Worm (Caenorhabditis elegans) whole organism, mixed stage, embryonic: ENCODE results near the gene C12D8.20.

Experiments
- M03D4.4 ChIP-seq: sonication (generic microtip); optimal IDR thresholded peaks from 2 replicates; lab custom pipeline; 2017; ENCODE audit warnings: mild to moderate bottlenecking, missing genetic modification characterization, missing compliant biosample characterization
- bed-3 ChIP-seq: fragments of 200-800 bp; sonication (Bioruptor generic); optimal IDR thresholded peaks from 3 replicates; lab custom pipeline; 2018; ENCODE audit warnings: mild to moderate bottlenecking, missing genetic modification characterization, moderate library complexity, missing compliant biosample characterization
- ceh-39 ChIP-seq: fragments of 150-350 bp; optimal IDR thresholded peaks from 2 replicates; lab custom pipeline; 2014; ENCODE audit warnings: missing biosample characterization, missing genetic modification characterization
- ceh-43 ChIP-seq: fragments of 200-800 bp; sonication (Bioruptor generic); optimal IDR thresholded peaks from 2 replicates; lab custom pipeline; 2018; ENCODE audit warnings: mild to moderate bottlenecking, missing genetic modification characterization, moderate library complexity, missing compliant biosample characterization
- ceh-83 ChIP-seq: fragments of 200-800 bp; sonication (Bioruptor generic); optimal IDR thresholded peaks from 2 replicates; lab custom pipeline; 2018; ENCODE audit warnings: mild to moderate bottlenecking, missing genetic modification characterization, missing compliant biosample characterization
- ces-1 ChIP-seq: fragments of 150-350 bp; optimal IDR thresholded peaks from 2 replicates; lab custom pipeline; 2014; ENCODE audit warnings: missing biosample characterization, missing genetic modification reagents, missing genetic modification characterization
- cnd-1 ChIP-seq: fragments of 200-800 bp; sonication (Bioruptor generic); optimal IDR thresholded peaks from 2 replicates; lab custom pipeline; 2018; ENCODE audit warnings: mild to moderate bottlenecking, missing genetic modification characterization, missing compliant biosample characterization
- drap-1 ChIP-seq: fragments of 200-800 bp; sonication (Bioruptor generic); optimal IDR thresholded peaks from 3 replicates; lab custom pipeline; 2018; ENCODE audit warnings: mild to moderate bottlenecking, missing genetic modification characterization, missing compliant biosample characterization
- elt-1 ChIP-seq: sonication (generic microtip); optimal IDR thresholded peaks from 2 replicates; lab custom pipeline; 2017; ENCODE audit warnings: missing genetic modification characterization, mild to moderate bottlenecking, missing compliant biosample characterization, antibody characterized with exemption, moderate library complexity, borderline replicate concordance; ENCODE audit not compliant: insufficient read depth
- flh-1 ChIP-seq: fragments of 200-800 bp; sonication (Bioruptor generic); optimal IDR thresholded peaks from 2 replicates; lab custom pipeline; 2018; ENCODE audit warnings: mild to moderate bottlenecking, missing genetic modification characterization, moderate library complexity, missing compliant biosample characterization
- ham-2 ChIP-seq: fragments of 200-800 bp; sonication (Bioruptor generic); optimal IDR thresholded peaks from 2 replicates; lab custom pipeline; 2018; ENCODE audit warnings: mild to moderate bottlenecking, missing genetic modification characterization, missing compliant biosample characterization
- hlh-1 ChIP-seq: fragments of 150-350 bp; optimal IDR thresholded peaks from 2 replicates; lab custom pipeline; 2014; ENCODE audit warnings: missing biosample characterization, missing genetic modification reagents, missing genetic modification characterization
- lin-13 ChIP-seq: fragments of 150-350 bp; optimal IDR thresholded peaks from 2 replicates; lab custom pipeline; 2014; ENCODE audit warnings: missing biosample characterization, missing genetic modification characterization
- lin-32 ChIP-seq: fragments of 200-800 bp; sonication (Bioruptor generic); optimal IDR thresholded peaks from 2 replicates; lab custom pipeline; 2018; ENCODE audit warnings: mild to moderate bottlenecking, missing genetic modification characterization, missing compliant biosample characterization
- lsy-2 ChIP-seq: fragments of 150-350 bp; optimal IDR thresholded peaks from 2 replicates; lab custom pipeline; 2014; ENCODE audit warnings: missing biosample characterization, missing genetic modification characterization
- mab-5 ChIP-seq: fragments of 150-350 bp; optimal IDR thresholded peaks from 2 replicates; lab custom pipeline; 2014; ENCODE audit warnings: missing biosample characterization, missing genetic modification characterization
- mep-1 ChIP-seq: fragments of 150-350 bp; optimal IDR thresholded peaks from 2 replicates; lab custom pipeline; 2017; ENCODE audit warnings: missing biosample characterization, missing genetic modification reagents, missing genetic modification characterization, inconsistent platforms
- mls-2 ChIP-seq: sonication (generic microtip); optimal IDR thresholded peaks from 2 replicates; lab custom pipeline; 2016; ENCODE audit warnings: mild to moderate bottlenecking, missing genetic modification characterization, moderate library complexity, missing compliant biosample characterization
- nhr-12 ChIP-seq: fragments of 150-350 bp; optimal IDR thresholded peaks from 2 replicates; lab custom pipeline; 2014; ENCODE audit warnings: missing biosample characterization, missing genetic modification characterization
- nhr-2 ChIP-seq: fragments of 150-350 bp; optimal IDR thresholded peaks from 2 replicates; lab custom pipeline; 2014; ENCODE audit warnings: missing biosample characterization, missing genetic modification characterization
- nhr-28 ChIP-seq: fragments of 150-350 bp; optimal IDR thresholded peaks from 2 replicates; lab custom pipeline; 2014; ENCODE audit warnings: missing biosample characterization, missing genetic modification characterization
- pha-4 ChIP-seq: fragments of 150-350 bp; optimal IDR thresholded peaks from 2 replicates; lab custom pipeline; 2018; ENCODE audit warnings: missing biosample characterization, missing genetic modification reagents, missing genetic modification characterization
- sem-2 ChIP-seq: fragments of 200-800 bp; sonication (Bioruptor generic); optimal IDR thresholded peaks from 2 replicates; lab custom pipeline; 2018; ENCODE audit warnings: mild to moderate bottlenecking, missing genetic modification characterization, missing compliant biosample characterization
- snpc-4 ChIP-seq: fragments of 150-350 bp; optimal IDR thresholded peaks from 2 replicates; lab custom pipeline; 2014; ENCODE audit warnings: missing biosample characterization, missing genetic modification characterization
- tbx-8 ChIP-seq: fragments of 200-800 bp; sonication (Bioruptor generic); optimal IDR thresholded peaks from 2 replicates; lab custom pipeline; 2018; ENCODE audit warnings: mild to moderate bottlenecking, missing genetic modification characterization, moderate library complexity, missing compliant biosample characterization
- unc-120 ChIP-seq: sonication (generic microtip); optimal IDR thresholded peaks from 2 replicates; lab custom pipeline; 2017; ENCODE audit warnings: missing genetic modification characterization, missing compliant biosample characterization; ENCODE audit not compliant: poor library complexity, severe bottlenecking
- unc-62 ChIP-seq: fragments of 150-350 bp; optimal IDR thresholded peaks from 2 replicates; lab custom pipeline; 2014; ENCODE audit warnings: missing biosample characterization, missing genetic modification reagents, missing genetic modification characterization
- ztf-11 ChIP-seq: fragments of 150-350 bp; optimal IDR thresholded peaks from 2 replicates; lab custom pipeline; 2014; ENCODE audit warnings: missing biosample characterization, missing genetic modification characterization

The C12D8.20 gene

ce11 chrV:10204863-10205338 is 17.2 kb upstream of the C12D8.20 start, which contains the start of the genes ZK856.19 and ZK856.11:
TSS of gene ZK856.19 (minus strand) at chrV:10204913.
TSS of gene ZK856.11 (minus strand) at chrV:10204938.
- no peak for TF ChIP-seq lin-13
- TF ChIP-seq pha-4 (tag; lab: Kevin White, UChicago): peak; percentile 37
- TF ChIP-seq lsy-2 (tag; lab: Kevin White, UChicago): peak; percentile 62
- peak; percentile 65 for TF ChIP-seq unc-120 (tag; lab: Kevin White, UChicago)

- no peak for TF ChIP-seq lin-32 (GFP tag; lab: Kevin White, UChicago)
- no peak for TF ChIP-seq nhr-2
- TF ChIP-seq snpc-4 (tag; lab: Kevin White, UChicago): no peak
- TF ChIP-seq bed-3 (GFP tag; lab: Kevin White, UChicago): no peak
- TF ChIP-seq ceh-39: no peak
- no peak for TF ChIP-seq nhr-28 (tag; lab: Kevin White, UChicago)
- no peak for TF ChIP-seq pha-4 (tag; lab: Kevin White, UChicago)
- TF ChIP-seq sem-2 (GFP tag; lab: Kevin White, UChicago): no peak
- no peak for TF ChIP-seq nhr-12
Observed at ce11 chrV:10205483-10205882, 16.6 kb upstream of the C12D8.20 start, which contains the start of gene ZK856.16. TSS of gene ZK856.16 (minus strand) at chrV:10205583.

- TF ChIP-seq M03D4.4 (tag; lab: Kevin White, UChicago) (no peak), mls-2 (tag; lab: Kevin White, UChicago) (no peak), ham-2 (GFP tag; lab: Kevin White, UChicago) (no peak), hlh-1 (tag; lab: Kevin White, UChicago) (no peak), ceh-39 (no peak), lin-32 (GFP tag; lab: Kevin White, UChicago) (no peak), nhr-12 (no peak), tbx-8 (GFP tag; lab: Kevin White, UChicago) (no peak), unc-62 (GFP tag; lab: Kevin White, UChicago) (no peak)
- TF ChIP-seq, all 35 proteins: peak for 0
Observed at ce11 chrV:10206502-10206901, 15.6 kb upstream of the C12D8.20 start, which contains the start of gene rpc-25. TSS of gene rpc-25 (minus strand) at chrV:10206602.

ce11 chrV:10210244-10210643 is 11.9 kb upstream of the C12D8.20 start, which contains the start of gene tftc-3:
TSS of gene tftc-3 (minus strand) at chrV:10210344.
- TF ChIP-seq ceh-83 (GFP tag; lab: Kevin White, UChicago): no peak
- TF ChIP-seq drap-1 (GFP tag; lab: Kevin White, UChicago): no peak
- no peak for TF ChIP-seq unc-120 (tag; lab: Kevin White, UChicago)
- TF ChIP-seq nhr-12: no peak
- no peak for TF ChIP-seq mab-5 (tag; lab: Kevin White, UChicago)
- TF ChIP-seq hlh-1 (tag; lab: Kevin White, UChicago): no peak
- no peak for TF ChIP-seq ham-2 (GFP tag; lab: Kevin White, UChicago)
- no peak for TF ChIP-seq nhr-28 (tag; lab: Kevin White, UChicago)
- no peak for TF ChIP-seq tbx-8 (GFP tag; lab: Kevin White, UChicago)

ce11 chrV:10212027-10212426 is 10.1 kb upstream of the C12D8.20 start, which contains the start of gene zhit-3:
TSS of gene zhit-3 (minus strand) at chrV:10212127.
- TF ChIP-seq ceh-39 (no peak), ham-2 (GFP tag; lab: Kevin White, UChicago) (no peak), mls-2 (tag; lab: Kevin White, UChicago) (no peak), mab-5 (tag; lab: Kevin White, UChicago) (no peak), ces-1 (GFP tag; lab: Kevin White, UChicago) (no peak), lin-32 (GFP tag; lab: Kevin White, UChicago) (no peak), cnd-1 (tag; lab: Kevin White, UChicago) (no peak), tbx-8 (GFP tag; lab: Kevin White, UChicago) (no peak), snpc-4 (tag; lab: Kevin White, UChicago) (no peak), mep-1 (tag; lab: Kevin White, UChicago) (no peak), elt-1 (tag; lab: Kevin White, UChicago) (no peak), nhr-12 (no peak), lin-13 (no peak), hlh-1 (tag; lab: Kevin White, UChicago) (no peak), ztf-11 (tag; lab: Kevin White, UChicago) (no peak), flh-1 (no peak), unc-120 (tag; lab: Kevin White, UChicago) (no peak), ceh-43 (GFP tag; lab: Kevin White, UChicago) (no peak)
